Fruit fly (Drosophila melanogaster): ENCODE data around the gene meru.

The meru gene

dm6 chr3L:15843962-15844361 lies at the start of gene meru:
meru (minus strand) TSS chr3L:15844062.
- no peak for TF ChIP-seq CG8301 (tag; optimal IDR thresholded peaks at IDR 0.05)
- TF ChIP-seq Pif1B (GFP tag; optimal IDR thresholded peaks at IDR 0.05) = no peak
- no peak for TF ChIP-seq Ets98B (GFP tag; IDR thresholded peaks at IDR 0.05)

- no peak for TF ChIP-seq Pif1A (GFP tag; optimal IDR thresholded peaks at IDR 0.05)
- TF ChIP-seq rn (GFP tag; IDR thresholded peaks at IDR 0.05) = no peak
- no peak for TF ChIP-seq CG13204 (GFP tag; optimal IDR thresholded peaks at IDR 0.05)
- no peak for TF ChIP-seq Ets98B (GFP tag; IDR thresholded peaks at IDR 0.05)
- no peak for TF ChIP-seq fd96Ca (GFP tag; IDR thresholded peaks at IDR 0.05)
- no peak for TF ChIP-seq Snoo (tag; optimal IDR thresholded peaks at IDR 0.05)
- no peak for TF ChIP-seq Pif1B (GFP tag; optimal IDR thresholded peaks at IDR 0.05)
- TF ChIP-seq CG14655 (GFP tag; optimal IDR thresholded peaks at IDR 0.05) = no peak
- TF ChIP-seq D1 (tag; optimal IDR thresholded peaks at IDR 0.05) = no peak
- TF ChIP-seq EcR (GFP tag; optimal IDR thresholded peaks at IDR 0.05) = no peak
- no peak for TF ChIP-seq CG8159 (tag; optimal IDR thresholded peaks at IDR 0.05)
- TF ChIP-seq CG4496 (GFP tag; IDR thresholded peaks at IDR 0.05) = no peak
- no peak for TF ChIP-seq CG34367 (tag; optimal IDR thresholded peaks at IDR 0.05)
- no peak for TF ChIP-seq CG12605 (GFP tag; IDR thresholded peaks at IDR 0.05)
Observed at dm6 chr3L:15893490-15893889, 49.6 kb upstream of the meru start.

dm6 chr3L:15877520-15877919 lies 33.7 kb upstream of the meru start:
- TF ChIP-seq rn (GFP tag; IDR thresholded peaks at IDR 0.05) (no peak), CG14655 (GFP tag; optimal IDR thresholded peaks at IDR 0.05) (peak; percentile 42), gl (tag; optimal IDR thresholded peaks at IDR 0.05) (no peak), CG8159 (tag; optimal IDR thresholded peaks at IDR 0.05) (peak; percentile 54)

- TF ChIP-seq CG12605 (GFP tag; IDR thresholded peaks at IDR 0.05) (no peak), Pif1B (GFP tag; optimal IDR thresholded peaks at IDR 0.05) (no peak), CG34367 (tag; optimal IDR thresholded peaks at IDR 0.05) (no peak), fd96Ca (GFP tag; IDR thresholded peaks at IDR 0.05) (no peak), EcR (GFP tag; optimal IDR thresholded peaks at IDR 0.05) (no peak), CG8159 (tag; optimal IDR thresholded peaks at IDR 0.05) (no peak), rn (GFP tag; IDR thresholded peaks at IDR 0.05) (no peak)
Observed at dm6 chr3L:15856035-15856434, 12.2 kb upstream of the meru start.

- TF ChIP-seq Pif1A (GFP tag; optimal IDR thresholded peaks at IDR 0.05) (peak; percentile 8), CG15710 (tag; optimal IDR thresholded peaks at IDR 0.05) (no peak), Snoo (tag; optimal IDR thresholded peaks at IDR 0.05) (no peak), gl (tag; optimal IDR thresholded peaks at IDR 0.05) (no peak), Ets98B (GFP tag; IDR thresholded peaks at IDR 0.05) (no peak), CG8159 (tag; optimal IDR thresholded peaks at IDR 0.05) (peak; percentile 41), CG13204 (GFP tag; optimal IDR thresholded peaks at IDR 0.05) (no peak), CG14655 (GFP tag; optimal IDR thresholded peaks at IDR 0.05) (peak; percentile 18), CG12605 (GFP tag; IDR thresholded peaks at IDR 0.05) (no peak), CG4496 (GFP tag; IDR thresholded peaks at IDR 0.05) (no peak), EcR (GFP tag; optimal IDR thresholded peaks at IDR 0.05) (no peak), CG9948 (tag; optimal IDR thresholded peaks at IDR 0.05) (no peak), CG10348 (GFP tag; IDR thresholded peaks at IDR 0.05) (no peak), CG8301 (tag; optimal IDR thresholded peaks at IDR 0.05) (no peak), CG32121 (GFP tag; IDR thresholded peaks at IDR 0.05) (no peak)
Observed at dm6 chr3L:15847655-15848054, 3.8 kb upstream of the meru start.

dm6 chr3L:15847224-15847623 lies 3.4 kb upstream of the meru start:
- no peak for TF ChIP-seq CG13204 (GFP tag; optimal IDR thresholded peaks at IDR 0.05)
- no peak for TF ChIP-seq gl (tag; optimal IDR thresholded peaks at IDR 0.05)
- peak; percentile 28 for TF ChIP-seq CG9948 (tag; optimal IDR thresholded peaks at IDR 0.05)
- TF ChIP-seq CG4496 (GFP tag; IDR thresholded peaks at IDR 0.05) = no peak
- no peak for TF ChIP-seq Snoo (tag; optimal IDR thresholded peaks at IDR 0.05)
- TF ChIP-seq fd96Ca (GFP tag; IDR thresholded peaks at IDR 0.05) = no peak
- peak; percentile 35 for TF ChIP-seq CG8159 (tag; optimal IDR thresholded peaks at IDR 0.05)
- no peak for TF ChIP-seq CG34367 (tag; optimal IDR thresholded peaks at IDR 0.05)

- TF ChIP-seq CG8301 (tag; optimal IDR thresholded peaks at IDR 0.05) (no peak), CG8159 (tag; optimal IDR thresholded peaks at IDR 0.05) (peak; percentile 32)
Observed at dm6 chr3L:15844577-15844976, 715 bp upstream of the meru start.

dm6 chr3L:15837209-15837608 lies 6.7 kb downstream of the meru start, which contains the start of gene CG15715:
CG15715 (minus strand) TSS chr3L:15837482.
- TF ChIP-seq CG34367 (tag; optimal IDR thresholded peaks at IDR 0.05) (no peak), D1 (tag; optimal IDR thresholded peaks at IDR 0.05) (peak; percentile 66)

Data from whole organism, pupa.